Worm (Caenorhabditis elegans) whole organism, L4/young adult: ENCODE measurements around the gene C14B9.2.

Experiments
- W03F9.2 ChIP-seq: fragments of 150-350 bp; optimal IDR thresholded peaks from 2 replicates; lab custom pipeline; 2014; ENCODE audit warnings: missing biosample characterization, missing genetic modification characterization
- dao-5 ChIP-seq: sonication (generic microtip); optimal IDR thresholded peaks from 2 replicates; lab custom pipeline; 2016; ENCODE audit warnings: missing genotype, missing genetic modification characterization, moderate library complexity, missing compliant biosample characterization
- him-1 ChIP-seq: sonication (generic microtip); optimal IDR thresholded peaks from 2 replicates; lab custom pipeline; 2016; ENCODE audit warnings: missing genotype, missing genetic modification reagents, missing genetic modification characterization, missing compliant biosample characterization

- TF ChIP-seq W03F9.2 (tag; lab: Kevin White, UChicago) (no peak), dao-5 (tag; lab: Kevin White, UChicago) (no peak), him-1 (no peak)
These were observed 31.3 kb downstream of the C14B9.2 start for ce11 chrIII:8164771-8165170.
